Fruit fly (Drosophila melanogaster) whole organism, pupa: ENCODE results near the gene CG14456.

ENCODE experiments used
- CG10348 ChIP-seq: fragments of 200-800 bp; sonication (Bioruptor generic); IDR thresholded peaks from 2 replicates; pipeline ENCODE4 v1.3.6; 2022; ENCODE audit warnings: missing biosample characterization, missing genetic modification characterization
- CG12605 ChIP-seq: fragments of 200-800 bp; sonication (Bioruptor generic); IDR thresholded peaks from 2 replicates; pipeline ENCODE4 v1.3.6; 2022; ENCODE audit warnings: missing biosample characterization, missing genetic modification characterization
- CG13204 ChIP-seq: fragments of 200-800 bp; sonication (Bioruptor generic); optimal IDR thresholded peaks from 2 replicates; lab custom pipeline; 2018; ENCODE audit warnings: missing biosample characterization, mild to moderate bottlenecking, missing genetic modification characterization, moderate library complexity
- CG14655 ChIP-seq: fragments of 200-800 bp; sonication (Bioruptor generic); optimal IDR thresholded peaks from 3 replicates; lab custom pipeline; 2017; ENCODE audit warnings: mild to moderate bottlenecking, missing biosample characterization, missing genetic modification reagents, missing genetic modification characterization
- CG15710 ChIP-seq: fragments of 200-800 bp; sonication (Bioruptor generic); optimal IDR thresholded peaks from 2 replicates; lab custom pipeline; 2018; ENCODE audit warnings: missing biosample characterization, mild to moderate bottlenecking, missing genetic modification characterization, moderate library complexity
- CG17806 ChIP-seq: fragments of 200-800 bp; sonication (Bioruptor generic); optimal IDR thresholded peaks from 2 replicates; lab custom pipeline; 2018; ENCODE audit warnings: missing biosample characterization, mild to moderate bottlenecking, missing genetic modification characterization, moderate library complexity
- CG32121 ChIP-seq: fragments of 200-800 bp; sonication (Bioruptor generic); IDR thresholded peaks from 2 replicates; pipeline ENCODE4 v1.3.6; 2022; ENCODE audit warnings: missing biosample characterization, missing genetic modification characterization
- CG34367 ChIP-seq: fragments of 200-800 bp; sonication (Bioruptor generic); optimal IDR thresholded peaks from 2 replicates; lab custom pipeline; 2018; ENCODE audit warnings: missing biosample characterization, mild to moderate bottlenecking, missing genetic modification characterization
- CG4496 ChIP-seq: fragments of 200-800 bp; sonication (Bioruptor generic); IDR thresholded peaks from 3 replicates; pipeline ENCODE4 v1.3.6; 2022; ENCODE audit warnings: missing biosample characterization, missing genetic modification characterization
- CG8159 ChIP-seq: fragments of 200-800 bp; sonication (Bioruptor generic); optimal IDR thresholded peaks from 3 replicates; lab custom pipeline; 2018; ENCODE audit warnings: missing biosample characterization, mild to moderate bottlenecking, missing genetic modification characterization, moderate library complexity
- CG8301 ChIP-seq: fragments of 200-800 bp; sonication (Bioruptor generic); optimal IDR thresholded peaks from 2 replicates; lab custom pipeline; 2018; ENCODE audit warnings: missing biosample characterization, mild to moderate bottlenecking, missing genetic modification characterization
- CG9948 ChIP-seq: fragments of 200-800 bp; sonication (Bioruptor generic); optimal IDR thresholded peaks from 2 replicates; lab custom pipeline; 2018; ENCODE audit warnings: missing biosample characterization, mild to moderate bottlenecking, missing genetic modification characterization, moderate library complexity
- D1 ChIP-seq: fragments of 200-800 bp; sonication (Bioruptor generic); optimal IDR thresholded peaks from 2 replicates; lab custom pipeline; 2018; ENCODE audit warnings: missing biosample characterization, mild to moderate bottlenecking, missing genetic modification characterization, moderate library complexity
- EcR ChIP-seq: fragments of 200-800 bp; sonication (Bioruptor generic); optimal IDR thresholded peaks from 3 replicates; lab custom pipeline; 2019; ENCODE audit warnings: missing biosample characterization, missing genetic modification characterization, mild to moderate bottlenecking, moderate library complexity, missing genetic modification reagents
- Ets98B ChIP-seq: fragments of 200-800 bp; sonication (Bioruptor generic); IDR thresholded peaks from 2 replicates; pipeline ENCODE4 v1.3.6; 2022; ENCODE audit warnings: missing biosample characterization, missing genetic modification characterization
- Pif1A ChIP-seq: fragments of 200-800 bp; sonication (Bioruptor generic); optimal IDR thresholded peaks from 3 replicates; lab custom pipeline; 2016; ENCODE audit warnings: missing biosample characterization, missing genetic modification characterization
- Pif1B ChIP-seq: fragments of 200-800 bp; sonication (Bioruptor generic); optimal IDR thresholded peaks from 3 replicates; lab custom pipeline; 2016; ENCODE audit warnings: missing biosample characterization, missing genetic modification characterization
- Snoo ChIP-seq: fragments of 200-800 bp; sonication (Bioruptor generic); optimal IDR thresholded peaks from 3 replicates; lab custom pipeline; 2017; ENCODE audit warnings: missing biosample characterization, mild to moderate bottlenecking, missing genetic modification characterization, inconsistent platforms
- fd96Ca ChIP-seq: fragments of 200-800 bp; sonication (Bioruptor generic); IDR thresholded peaks from 3 replicates; pipeline ENCODE4 v1.3.6; 2022; ENCODE audit warnings: missing biosample characterization, missing genetic modification characterization
- gl ChIP-seq: fragments of 200-800 bp; sonication (Bioruptor generic); optimal IDR thresholded peaks from 2 replicates; lab custom pipeline; 2018; ENCODE audit warnings: missing biosample characterization, mild to moderate bottlenecking, missing genetic modification characterization
- rn ChIP-seq: fragments of 200-800 bp; sonication (Bioruptor generic); IDR thresholded peaks from 2 replicates; pipeline ENCODE4 v1.3.6; 2022; ENCODE audit warnings: missing biosample characterization, missing genetic modification characterization

The CG14456 gene

DNA sequence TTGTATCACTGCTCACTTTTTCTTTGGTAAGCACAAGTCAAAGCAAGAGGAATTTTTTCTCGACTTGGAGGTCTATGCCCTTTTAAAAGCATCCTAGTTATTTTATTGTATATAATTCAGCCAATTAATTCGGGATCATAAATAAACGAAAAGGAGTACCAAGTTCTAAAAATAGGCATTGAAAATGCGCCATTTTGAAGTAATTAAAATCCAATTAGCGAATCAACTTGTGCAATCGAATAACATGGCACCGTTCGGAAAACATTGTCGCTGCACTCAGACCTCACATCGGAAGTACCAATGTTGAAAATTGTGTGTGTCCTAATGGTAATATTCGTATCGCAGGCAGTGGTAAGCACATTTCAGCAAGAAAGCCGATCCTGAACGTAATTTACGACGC, 40.2 kb upstream of the CG14456 start, which contains the start of gene CG33768:
TSS of gene CG33768 (plus strand) at position 301 of the 400 bp plus-strand sequence.
- TF ChIP-seq Snoo (tag; lab: Kevin White, UChicago) (no peak), CG4496 (no peak), CG8301 (tag; lab: Kevin White, UChicago) (no peak), Pif1B (GFP tag; lab: Kevin White, UChicago) (no peak), CG10348 (GFP tag; lab: Robert Waterston, UW) (no peak), CG12605 (GFP tag; lab: Robert Waterston, UW) (no peak), gl (tag; lab: Kevin White, UChicago) (no peak), Ets98B (GFP tag; lab: Robert Waterston, UW) (no peak), CG17806 (tag; lab: Kevin White, UChicago) (no peak), EcR (no peak), CG13204 (GFP tag; lab: Kevin White, UChicago) (no peak), CG34367 (no peak), CG32121 (no peak), CG15710 (tag; lab: Kevin White, UChicago) (no peak), fd96Ca (GFP tag; lab: Robert Waterston, UW) (no peak), Pif1A (GFP tag; lab: Kevin White, UChicago) (no peak), CG8159 (tag; lab: Kevin White, UChicago) (no peak)

DNA sequence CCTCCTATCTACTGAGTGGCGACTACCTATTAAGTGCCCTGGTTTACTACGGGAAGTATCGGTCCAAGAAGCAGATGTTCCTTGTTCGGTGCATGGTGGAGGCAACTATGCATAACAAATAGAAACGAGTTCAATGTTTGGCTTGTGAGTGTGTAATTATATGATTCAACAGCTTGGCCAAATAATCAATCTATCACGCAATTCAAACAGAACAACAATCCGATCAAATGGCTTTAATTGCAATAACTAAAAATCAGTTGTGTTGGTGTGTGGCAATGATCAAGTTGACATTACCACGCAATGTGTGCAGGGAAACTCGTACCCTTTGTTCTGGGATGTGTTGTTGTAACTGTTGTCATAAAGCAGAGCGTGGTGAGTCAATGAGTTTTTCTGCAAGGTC, 39.4 kb upstream of the CG14456 start, which contains the start of gene CG33769:
TSS of gene CG33769 (plus strand) at position 301 of the 400 bp plus-strand sequence.
- no peak for TF ChIP-seq CG4496
- no peak for TF ChIP-seq CG34367
- no peak for TF ChIP-seq fd96Ca (GFP tag; lab: Robert Waterston, UW)
- no peak for TF ChIP-seq CG14655 (GFP tag; lab: Kevin White, UChicago)
- no peak for TF ChIP-seq CG32121
- TF ChIP-seq CG13204 (GFP tag; lab: Kevin White, UChicago), result no peak
- TF ChIP-seq Ets98B (GFP tag; lab: Robert Waterston, UW), result no peak
- TF ChIP-seq D1, result no peak
- no peak for TF ChIP-seq EcR
- no peak for TF ChIP-seq gl (tag; lab: Kevin White, UChicago)
- no peak for TF ChIP-seq CG10348 (GFP tag; lab: Robert Waterston, UW)
- TF ChIP-seq CG8301 (tag; lab: Kevin White, UChicago), result no peak
- TF ChIP-seq Pif1A (GFP tag; lab: Kevin White, UChicago), result no peak
- TF ChIP-seq rn (GFP tag; lab: Robert Waterston, UW), result no peak

DNA sequence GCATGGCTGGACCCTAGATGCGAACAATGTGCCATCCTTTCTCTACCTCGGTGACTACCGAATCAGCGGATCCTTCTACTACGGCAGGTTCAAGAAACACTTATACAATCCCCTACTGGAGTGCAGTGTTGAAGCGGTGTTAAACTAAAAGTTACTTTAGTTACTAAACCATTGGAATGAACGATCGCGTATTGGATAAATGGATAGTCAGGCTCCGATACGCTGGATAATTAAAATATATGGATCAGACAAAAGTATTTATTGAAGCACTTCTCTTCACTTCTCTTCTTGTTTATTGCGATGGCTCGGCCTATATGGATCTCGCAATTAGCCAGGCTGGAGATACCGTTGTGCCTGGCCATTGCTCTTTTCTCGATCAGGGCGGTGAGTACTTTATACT, 38.6 kb upstream of the CG14456 start, which contains the start of gene CG33770:
TSS of gene CG33770 (plus strand) at position 301 of the 400 bp plus-strand sequence.
- TF ChIP-seq CG32121, result no peak
- no peak for TF ChIP-seq CG14655 (GFP tag; lab: Kevin White, UChicago)
- TF ChIP-seq CG34367, result no peak
- TF ChIP-seq gl (tag; lab: Kevin White, UChicago), result no peak
- TF ChIP-seq CG13204 (GFP tag; lab: Kevin White, UChicago), result no peak
- TF ChIP-seq CG15710 (tag; lab: Kevin White, UChicago), result no peak
- TF ChIP-seq Pif1A (GFP tag; lab: Kevin White, UChicago), result no peak
- TF ChIP-seq CG12605 (GFP tag; lab: Robert Waterston, UW), result no peak
- TF ChIP-seq CG9948 (tag; lab: Kevin White, UChicago), result no peak
- no peak for TF ChIP-seq CG4496
- TF ChIP-seq CG10348 (GFP tag; lab: Robert Waterston, UW), result no peak
- no peak for TF ChIP-seq Snoo (tag; lab: Kevin White, UChicago)
- no peak for TF ChIP-seq D1
- no peak for TF ChIP-seq Ets98B (GFP tag; lab: Robert Waterston, UW)
- no peak for TF ChIP-seq EcR
- no peak for TF ChIP-seq CG17806 (tag; lab: Kevin White, UChicago)

DNA sequence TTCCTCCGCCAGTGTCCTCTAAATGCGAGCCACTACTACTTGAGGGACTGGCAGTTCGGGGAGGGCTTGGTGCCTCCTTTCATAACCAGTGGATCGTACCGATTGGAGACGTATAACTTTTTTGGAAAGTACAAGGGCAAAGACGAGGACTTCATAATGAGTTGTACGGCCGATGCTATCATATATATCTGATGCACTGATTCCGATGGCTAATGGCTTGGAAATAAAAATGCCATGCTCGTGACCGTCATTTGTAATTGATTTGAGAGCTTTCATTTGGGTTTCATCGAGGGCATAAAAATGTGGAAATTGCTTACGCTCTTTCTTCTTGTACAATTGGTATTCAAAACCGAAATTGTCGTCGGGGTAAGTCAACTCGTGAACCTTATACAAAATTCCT, 37.9 kb upstream of the CG14456 start, which contains the start of gene CG33771:
TSS of gene CG33771 (plus strand) at position 301 of the 400 bp plus-strand sequence.
- no peak for TF ChIP-seq EcR
- TF ChIP-seq CG4496, result no peak
- no peak for TF ChIP-seq CG17806 (tag; lab: Kevin White, UChicago)
- no peak for TF ChIP-seq CG13204 (GFP tag; lab: Kevin White, UChicago)
- no peak for TF ChIP-seq CG15710 (tag; lab: Kevin White, UChicago)
- no peak for TF ChIP-seq fd96Ca (GFP tag; lab: Robert Waterston, UW)
- TF ChIP-seq CG14655 (GFP tag; lab: Kevin White, UChicago), result no peak
- no peak for TF ChIP-seq Pif1B (GFP tag; lab: Kevin White, UChicago)
- no peak for TF ChIP-seq CG32121
- no peak for TF ChIP-seq Ets98B (GFP tag; lab: Robert Waterston, UW)
- TF ChIP-seq CG10348 (GFP tag; lab: Robert Waterston, UW), result no peak
- no peak for TF ChIP-seq CG12605 (GFP tag; lab: Robert Waterston, UW)

DNA sequence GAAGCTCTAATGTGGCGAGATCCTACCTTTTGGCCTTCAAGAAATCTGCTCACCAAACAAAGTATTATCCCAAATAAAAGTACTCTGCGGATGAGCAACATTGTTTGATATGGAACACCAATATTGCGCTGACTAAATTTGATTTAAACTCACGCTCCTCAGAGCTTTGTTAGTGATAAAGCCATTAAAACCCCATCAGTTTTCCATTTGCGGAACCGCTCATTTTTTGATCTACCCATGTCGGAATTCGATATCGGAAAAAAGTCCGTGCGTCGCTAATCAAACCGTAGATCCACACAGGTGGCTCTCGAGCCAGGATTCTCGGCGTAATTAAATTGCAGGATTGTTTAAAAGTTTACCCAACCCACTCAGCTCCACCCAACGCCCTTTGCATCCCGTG, 34.6 kb upstream of the CG14456 start, which contains the start of gene CG33772:
TSS of gene CG33772 (minus strand) at position 101 of the 400 bp plus-strand sequence.
- TF ChIP-seq CG9948 (tag; lab: Kevin White, UChicago), result no peak
- TF ChIP-seq CG34367, result no peak
- no peak for TF ChIP-seq CG15710 (tag; lab: Kevin White, UChicago)
- no peak for TF ChIP-seq CG4496
- no peak for TF ChIP-seq CG8159 (tag; lab: Kevin White, UChicago)
- no peak for TF ChIP-seq gl (tag; lab: Kevin White, UChicago)

DNA sequence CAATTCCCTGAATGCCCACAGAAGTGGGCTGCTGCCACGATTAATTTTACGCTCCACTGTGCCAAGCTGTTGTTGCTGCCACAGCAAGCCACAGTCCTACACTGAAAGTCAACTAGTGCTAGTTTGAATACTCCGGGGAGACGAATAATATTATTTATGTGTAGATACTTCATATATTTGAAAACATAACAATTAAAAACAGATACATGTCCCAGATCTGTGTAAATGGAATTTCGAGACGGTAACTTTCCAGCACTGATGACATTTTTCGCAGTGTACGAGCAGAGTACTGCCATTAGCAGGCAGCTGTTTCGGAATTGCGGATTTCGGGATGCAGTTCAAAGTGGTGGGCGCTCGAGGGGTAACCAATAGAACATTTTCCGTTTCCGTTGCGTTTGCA, 21.9 kb upstream of the CG14456 start:
- TF ChIP-seq CG8159 (tag; lab: Kevin White, UChicago), result peak; percentile 28
- TF ChIP-seq CG14655 (GFP tag; lab: Kevin White, UChicago), result no peak
- TF ChIP-seq CG9948 (tag; lab: Kevin White, UChicago), result peak; percentile 16
